Worm (Caenorhabditis elegans): Measurements from ENCODE around the gene R05C11.4.
A peak's percentile ranks its signal among the peaks of the same experiment; 100 is the strongest.

R05C11.4 gene

DNA sequence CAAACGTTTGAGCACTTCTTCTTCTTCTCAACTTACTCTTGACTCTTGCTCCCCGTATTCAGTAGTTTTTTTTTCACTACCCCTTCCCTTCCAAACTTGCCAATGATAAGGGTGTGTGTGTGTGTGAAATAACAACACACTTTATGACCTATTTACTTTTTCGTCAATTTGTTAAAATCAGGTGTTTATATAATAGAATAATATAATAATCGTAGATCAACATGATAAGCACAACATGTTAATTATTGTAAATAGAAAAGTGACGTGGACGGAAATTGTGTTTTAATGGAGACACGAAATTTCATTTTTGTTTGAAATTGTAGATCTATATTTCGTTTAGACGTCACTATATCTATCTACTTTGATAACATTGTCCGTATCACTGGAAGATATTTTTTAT is 29.0 kb downstream of the R05C11.4 start:
- TF ChIP-seq sea-2 (GFP tag; IDR thresholded peaks at IDR 0.05) (no peak), rpc-1 (optimal IDR thresholded peaks at IDR 0.05) (no peak), rpc-1 (tag; optimal IDR thresholded peaks at IDR 0.05) (no peak), B0261.1 (tag; optimal IDR thresholded peaks at IDR 0.05) (no peak), repo-1 (tag; optimal IDR thresholded peaks at IDR 0.05) (no peak), ceh-27 (GFP tag; optimal IDR thresholded peaks at IDR 0.05) (no peak), ztf-25 (GFP tag; IDR thresholded peaks at IDR 0.05) (no peak), K12H6.12 (tag; optimal IDR thresholded peaks at IDR 0.05) (no peak), nhr-27 (tag; optimal IDR thresholded peaks at IDR 0.05) (no peak), aptf-3 (GFP tag; IDR thresholded peaks at IDR 0.05) (no peak), B0035.1 (tag; optimal IDR thresholded peaks at IDR 0.05) (no peak), F55B11.4 (tag; optimal IDR thresholded peaks at IDR 0.05; ENCODE audit: borderline replicate concordance, insufficient read depth) (no peak), F33H1.4 (GFP tag; IDR thresholded peaks at IDR 0.05) (no peak), hsf-1 (GFP tag; IDR thresholded peaks at IDR 0.05) (no peak), ceh-79 (tag; optimal IDR thresholded peaks at IDR 0.05) (no peak)

DNA sequence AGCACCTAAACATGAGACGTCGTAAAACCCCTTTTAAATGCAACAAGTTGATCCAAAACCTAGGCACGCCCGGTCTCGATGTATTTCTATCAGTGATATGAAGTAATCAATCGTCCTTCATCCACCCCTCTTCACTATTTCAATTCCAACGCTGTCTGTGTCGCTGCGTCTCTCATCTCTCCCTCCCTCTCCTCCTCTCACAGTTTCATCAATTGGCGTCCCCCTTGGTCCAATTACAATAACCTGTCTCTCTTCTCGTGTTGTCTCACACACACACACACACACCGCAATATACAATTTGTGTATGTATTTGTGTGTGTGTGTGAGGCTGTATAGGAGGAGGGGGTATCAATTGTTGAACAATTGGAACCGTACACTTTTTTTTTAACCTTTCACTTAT is 31.9 kb downstream of the R05C11.4 start:
- TF ChIP-seq lin-40 (tag; optimal IDR thresholded peaks at IDR 0.05) (peak; percentile 18), mcd-1 (GFP tag; IDR thresholded peaks at IDR 0.05) (no peak)

- no peak for TF ChIP-seq mel-28 (tag; optimal IDR thresholded peaks at IDR 0.05; ENCODE audit: borderline replicate concordance)
Measured at ce11 chrIV:2083734-2084133, 32.4 kb downstream of the R05C11.4 start, which contains the start of gene mca-2. Gene mca-2 (plus strand): TSS chrIV:2084034.

ce11 chrIV:2096422-2096821 is 45.1 kb downstream of the R05C11.4 start:
- TF ChIP-seq hsf-1 (GFP tag; IDR thresholded peaks at IDR 0.05), result peak; percentile 92

DNA sequence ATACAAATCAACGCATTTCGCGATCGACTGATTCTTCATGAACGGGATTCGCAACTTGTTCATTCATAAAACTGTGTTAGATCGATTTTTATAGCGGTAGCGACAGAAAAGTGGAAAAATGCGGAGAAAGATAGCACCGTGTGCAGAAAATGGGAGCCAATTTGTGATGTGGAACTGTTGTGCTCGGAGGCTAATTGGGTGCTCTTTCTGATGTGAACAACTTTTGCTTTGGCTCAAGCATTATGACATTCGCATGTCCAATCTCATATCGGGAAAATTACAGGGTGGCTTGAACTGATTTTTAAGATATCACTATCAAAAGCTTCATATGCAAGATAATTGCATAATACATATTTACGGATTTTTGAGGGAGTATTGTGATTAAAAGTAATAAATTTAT is 48.5 kb downstream of the R05C11.4 start, which contains the start of gene C23H5.11:
Gene C23H5.11 (minus strand): TSS at position 101 of the 400 bp plus-strand sequence.
- TF ChIP-seq C17E4.6 (GFP tag; IDR thresholded peaks at IDR 0.05), result no peak
- no peak for TF ChIP-seq attf-3 (GFP tag; conservative IDR thresholded peaks at IDR 0.05)
- TF ChIP-seq F49E8.2 (tag; optimal IDR thresholded peaks at IDR 0.05; ENCODE audit: insufficient read depth), result no peak
- no peak for TF ChIP-seq ztf-26 (tag; optimal IDR thresholded peaks at IDR 0.05)
- no peak for TF ChIP-seq rec-8 (tag; optimal IDR thresholded peaks at IDR 0.05)
- no peak for TF ChIP-seq let-526 (GFP tag; IDR thresholded peaks at IDR 0.05)
- TF ChIP-seq zfh-2 (GFP tag; conservative IDR thresholded peaks at IDR 0.05), result no peak
- TF ChIP-seq madf-8 (GFP tag; conservative IDR thresholded peaks at IDR 0.05), result no peak
- no peak for TF ChIP-seq F10E7.11 (tag; optimal IDR thresholded peaks at IDR 0.05)
- TF ChIP-seq repo-1 (tag; optimal IDR thresholded peaks at IDR 0.05), result no peak
- TF ChIP-seq efl-1 (GFP tag; optimal IDR thresholded peaks at IDR 0.05), result no peak
- no peak for TF ChIP-seq unc-62 (GFP tag; optimal IDR thresholded peaks at IDR 0.05)
- TF ChIP-seq mes-4 (tag; optimal IDR thresholded peaks at IDR 0.05), result no peak
- no peak for TF ChIP-seq Y56A3A.18 (GFP tag; IDR thresholded peaks at IDR 0.05)
- TF ChIP-seq ztf-6 (GFP tag; IDR thresholded peaks at IDR 0.05), result no peak

DNA sequence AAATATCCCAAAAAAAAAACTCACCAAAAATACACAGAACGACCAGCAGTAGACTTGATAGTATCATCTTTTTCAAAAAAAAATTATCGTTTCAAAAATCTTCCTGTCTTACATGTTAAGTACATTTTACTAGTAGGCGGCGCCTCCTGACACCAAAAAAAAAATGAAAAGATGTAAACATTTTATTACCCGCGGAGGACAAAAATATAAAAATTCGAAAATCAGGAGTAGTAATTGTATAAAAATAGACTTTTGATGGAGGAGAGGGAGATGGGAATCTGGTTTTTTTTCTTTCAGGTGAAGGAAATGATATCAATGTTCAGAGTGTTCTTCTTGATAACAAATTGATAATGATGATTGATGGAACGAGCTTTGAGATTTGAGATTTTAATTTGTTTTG is 51.5 kb downstream of the R05C11.4 start, which contains the start of gene C23H5.15:
Gene C23H5.15 (minus strand): TSS at position 101 of the 400 bp plus-strand sequence.
- TF ChIP-seq Y53G8AR.9 (GFP tag; conservative IDR thresholded peaks at IDR 0.05), result no peak
- TF ChIP-seq F49E8.2 (tag; optimal IDR thresholded peaks at IDR 0.05; ENCODE audit: insufficient read depth), result no peak
- no peak for TF ChIP-seq F10E7.11 (tag; optimal IDR thresholded peaks at IDR 0.05)
- no peak for TF ChIP-seq hmg-1.2 (GFP tag; IDR thresholded peaks at IDR 0.05)
- no peak for TF ChIP-seq hsf-1 (GFP tag; IDR thresholded peaks at IDR 0.05)
- TF ChIP-seq pbrm-1 (GFP tag; IDR thresholded peaks at IDR 0.05), result no peak
- no peak for TF ChIP-seq F52B5.7 (tag; optimal IDR thresholded peaks at IDR 0.05)
- TF ChIP-seq hlh-12 (tag; optimal IDR thresholded peaks at IDR 0.05), result no peak
- no peak for TF ChIP-seq K11D2.4 (GFP tag; IDR thresholded peaks at IDR 0.05)
- TF ChIP-seq K12H6.12 (tag; optimal IDR thresholded peaks at IDR 0.05), result no peak
- TF ChIP-seq ceh-100 (GFP tag; IDR thresholded peaks at IDR 0.05), result no peak
- TF ChIP-seq unc-130 (GFP tag; optimal IDR thresholded peaks at IDR 0.05), result no peak
- TF ChIP-seq tbp1 (GFP tag; optimal IDR thresholded peaks at IDR 0.05), result no peak
- no peak for TF ChIP-seq nhr-179 (tag; optimal IDR thresholded peaks at IDR 0.05)
